Fruit fly (Drosophila melanogaster) whole organism, embryonic: Measurements from ENCODE around the gene CG3117.

ENCODE experiments used
- CG1024 ChIP-seq: fragments of 200-800 bp; sonication (Bioruptor generic); IDR thresholded peaks from 2 replicates; pipeline ENCODE4 v1.3.6; 2022; ENCODE audit warnings: missing biosample characterization, missing genetic modification characterization
- CG11085 ChIP-seq: fragments of 200-800 bp; sonication (Bioruptor generic); IDR thresholded peaks from 2 replicates; pipeline ENCODE4 v1.3.6; 2022; ENCODE audit warnings: missing biosample characterization, missing genetic modification characterization
- CG11247 ChIP-seq: fragments of 200-800 bp; sonication (Bioruptor generic); IDR thresholded peaks from 2 replicates; pipeline ENCODE4 v1.3.6; 2022; ENCODE audit warnings: missing biosample characterization, missing genetic modification characterization
- CG13287 ChIP-seq: fragments of 200-800 bp; sonication (Bioruptor generic); IDR thresholded peaks from 2 replicates; pipeline ENCODE4 v1.3.6; 2022; ENCODE audit warnings: missing biosample characterization, missing genetic modification characterization; ENCODE audit not compliant: partially characterized antibody
- CG13424 ChIP-seq: fragments of 200-800 bp; sonication (Bioruptor generic); optimal IDR thresholded peaks from 2 replicates; lab custom pipeline; 2019; ENCODE audit warnings: missing biosample characterization, mild to moderate bottlenecking, missing genetic modification characterization, moderate library complexity
- CG14441 ChIP-seq: fragments of 200-800 bp; sonication (Bioruptor generic); IDR thresholded peaks from 2 replicates; pipeline ENCODE4 v1.3.6; 2022; ENCODE audit warnings: missing biosample characterization, missing genetic modification characterization
- CG17612 ChIP-seq: fragments of 200-800 bp; sonication (Bioruptor generic); IDR thresholded peaks from 2 replicates; pipeline ENCODE4 v1.3.6; 2022; ENCODE audit warnings: missing biosample characterization, missing genetic modification characterization
- CG17829 ChIP-seq: fragments of 200-800 bp; optimal IDR thresholded peaks from 2 replicates; lab custom pipeline; 2019; ENCODE audit warnings: missing biosample characterization, mild to moderate bottlenecking, missing genetic modification characterization, moderate library complexity
- CG18262 ChIP-seq: fragments of 200-800 bp; optimal IDR thresholded peaks from 3 replicates; lab custom pipeline; 2019; ENCODE audit warnings: missing biosample characterization, mild to moderate bottlenecking, missing genetic modification characterization, moderate library complexity
- CG2678 ChIP-seq: fragments of 200-800 bp; sonication (Bioruptor generic); optimal IDR thresholded peaks from 3 replicates; lab custom pipeline; 2019; ENCODE audit warnings: missing biosample characterization, mild to moderate bottlenecking, missing genetic modification characterization, moderate library complexity
- CG2889 ChIP-seq: fragments of 200-800 bp; sonication (Bioruptor generic); IDR thresholded peaks from 3 replicates; pipeline ENCODE4 v1.3.6; 2022; ENCODE audit warnings: missing biosample characterization, missing genetic modification characterization
- CG31388 ChIP-seq: fragments of 200-800 bp; sonication (Bioruptor generic); optimal IDR thresholded peaks from 2 replicates; lab custom pipeline; 2016; ENCODE audit warnings: missing biosample characterization, missing genetic modification characterization
- CG31441 ChIP-seq: fragments of 200-800 bp; sonication (Bioruptor generic); IDR thresholded peaks from 2 replicates; pipeline ENCODE4 v1.3.6; 2022; ENCODE audit warnings: missing biosample characterization, missing genetic modification characterization
- CG4360 ChIP-seq: fragments of 200-800 bp; sonication (Bioruptor generic); IDR thresholded peaks from 2 replicates; pipeline ENCODE4 v1.3.6; 2022; ENCODE audit warnings: missing biosample characterization, missing genetic modification characterization
- CG4707 ChIP-seq: fragments of 200-800 bp; sonication (Bioruptor generic); optimal IDR thresholded peaks from 2 replicates; lab custom pipeline; 2018; ENCODE audit warnings: missing biosample characterization, mild to moderate bottlenecking, missing genetic modification characterization, moderate library complexity
- CG5245 ChIP-seq: fragments of 200-800 bp; sonication (Bioruptor generic); optimal IDR thresholded peaks from 3 replicates; lab custom pipeline; 2016; ENCODE audit warnings: missing biosample characterization, missing genetic modification characterization
- CG5953 ChIP-seq: fragments of 200-800 bp; sonication (Bioruptor generic); IDR thresholded peaks from 2 replicates; pipeline ENCODE4 v1.3.6; 2022; ENCODE audit warnings: missing biosample characterization, missing genetic modification characterization
- CHES-1-like ChIP-seq: fragments of 200-800 bp; sonication (Bioruptor generic); optimal IDR thresholded peaks from 2 replicates; lab custom pipeline; 2016; ENCODE audit warnings: missing biosample characterization, missing genetic modification characterization
- D ChIP-seq, 2 experiments: fragments of 200-800 bp in 1 of 2; fragments of >200 bp in 1 of 2; sonication (Bioruptor generic) in 1 of 2; optimal IDR thresholded peaks; 2 replicates in 1 of 2; 3 replicates in 1 of 2; lab custom pipeline; 2017; ENCODE audit warnings: mild to moderate bottlenecking in 1 of 2, missing biosample characterization in 1 of 2, missing genetic modification characterization in 1 of 2, missing genetic modification reagents in 1 of 2
- D19B ChIP-seq: fragments of 200-800 bp; sonication (Bioruptor generic); optimal IDR thresholded peaks from 2 replicates; lab custom pipeline; 2017; ENCODE audit warnings: missing biosample characterization, mild to moderate bottlenecking, missing genetic modification characterization
- Dip3 ChIP-seq: fragments of 200-800 bp; sonication (Bioruptor generic); optimal IDR thresholded peaks from 3 replicates; lab custom pipeline; 2016; ENCODE audit warnings: missing biosample characterization, missing genetic modification characterization
- ERR ChIP-seq: fragments of 200-800 bp; sonication (Bioruptor generic); optimal IDR thresholded peaks from 2 replicates; lab custom pipeline; 2016; ENCODE audit warnings: missing biosample characterization, missing genetic modification characterization
- Ets65A ChIP-seq: fragments of 200-800 bp; sonication (Bioruptor generic); peaks from one replicate; lab custom pipeline; 2016; ENCODE audit warnings: missing biosample characterization, missing genetic modification characterization
- Hr78 ChIP-seq, 2 experiments: fragments of 200-800 bp in 1 of 2; fragments of >200 bp in 1 of 2; sonication (Bioruptor generic) in 1 of 2; optimal IDR thresholded peaks; 2 replicates each; lab custom pipeline; 2017 to 2019; ENCODE audit warnings: missing biosample characterization in 2 of 2, missing genetic modification characterization in 2 of 2, mild to moderate bottlenecking in 1 of 2, moderate library complexity in 1 of 2
- MBD-R2 ChIP-seq: fragments of 200-800 bp; sonication (Bioruptor generic); IDR thresholded peaks from 2 replicates; pipeline ENCODE4 v1.3.6; 2022; ENCODE audit warnings: missing biosample characterization, missing genetic modification characterization
- Med ChIP-seq: fragments of 200-800 bp; sonication (Bioruptor generic); peaks from one replicate; lab custom pipeline; 2016; ENCODE audit warnings: missing biosample characterization, missing genetic modification characterization, mild to moderate bottlenecking, inconsistent platforms, moderate library complexity
- Sox100B ChIP-seq: fragments of 200-800 bp; sonication (Bioruptor generic); optimal IDR thresholded peaks from 3 replicates; lab custom pipeline; 2018; ENCODE audit warnings: missing biosample characterization, mild to moderate bottlenecking, missing genetic modification characterization
- ab ChIP-seq: fragments of 200-800 bp; sonication (Bioruptor generic); optimal IDR thresholded peaks from 2 replicates; lab custom pipeline; 2016; ENCODE audit warnings: missing biosample characterization, missing genetic modification characterization
- bcd ChIP-seq: fragments of 200-800 bp; sonication (Bioruptor generic); optimal IDR thresholded peaks from 2 replicates; lab custom pipeline; 2017; ENCODE audit warnings: missing biosample characterization, mild to moderate bottlenecking, missing genetic modification characterization
- ci ChIP-seq: fragments of 200-800 bp; sonication (Bioruptor generic); IDR thresholded peaks from 3 replicates; pipeline ENCODE4 v1.3.6; 2022; ENCODE audit warnings: missing biosample characterization, missing genetic modification characterization
- dimm ChIP-seq: fragments of 200-800 bp; sonication (Bioruptor generic); IDR thresholded peaks from 2 replicates; pipeline ENCODE4 v1.3.6; 2022; ENCODE audit warnings: missing biosample characterization, missing genetic modification characterization
- dpn ChIP-seq, 2 experiments: fragments of 200-800 bp; sonication (Bioruptor generic); optimal IDR thresholded peaks; 3 replicates each; lab custom pipeline; 2016; ENCODE audit warnings: missing biosample characterization in 2 of 2, missing genetic modification characterization in 2 of 2
- emc ChIP-seq: fragments of 200-800 bp; sonication (Bioruptor generic); optimal IDR thresholded peaks from 2 replicates; lab custom pipeline; 2016; ENCODE audit warnings: missing biosample characterization, missing genetic modification characterization
- esg ChIP-seq: fragments of 200-800 bp; sonication (Bioruptor generic); conservative IDR thresholded peaks from 2 replicates; pipeline ENCODE4 v1.3.6; 2022; ENCODE audit warnings: missing biosample characterization, missing genetic modification characterization
- fd102C ChIP-seq: fragments of 200-800 bp; sonication (Bioruptor generic); optimal IDR thresholded peaks from 2 replicates; lab custom pipeline; 2018; ENCODE audit warnings: missing biosample characterization, mild to moderate bottlenecking, missing genetic modification characterization, moderate library complexity
- gcm ChIP-seq: fragments of 200-800 bp; sonication (Bioruptor generic); optimal IDR thresholded peaks from 2 replicates; lab custom pipeline; 2019; ENCODE audit warnings: missing biosample characterization, mild to moderate bottlenecking, missing genetic modification characterization, moderate library complexity
- gem ChIP-seq: fragments of 200-800 bp; sonication (Bioruptor generic); optimal IDR thresholded peaks from 2 replicates; lab custom pipeline; 2019; ENCODE audit warnings: missing biosample characterization, mild to moderate bottlenecking, missing genetic modification characterization, moderate library complexity
- kay ChIP-seq: fragments of 200-800 bp; sonication (Bioruptor generic); optimal IDR thresholded peaks from 2 replicates; lab custom pipeline; 2016; ENCODE audit warnings: missing biosample characterization, missing genetic modification characterization
- luna ChIP-seq: fragments of 200-800 bp; sonication (Bioruptor generic); optimal IDR thresholded peaks from 2 replicates; lab custom pipeline; 2016; ENCODE audit warnings: missing biosample characterization, missing genetic modification characterization
- nom ChIP-seq: fragments of 200-800 bp; sonication (Bioruptor generic); optimal IDR thresholded peaks from 2 replicates; lab custom pipeline; 2017; ENCODE audit warnings: missing biosample characterization, missing genetic modification characterization, mild to moderate bottlenecking, moderate library complexity, missing genetic modification reagents
- onecut ChIP-seq: fragments of 200-800 bp; sonication (Bioruptor generic); IDR thresholded peaks from 2 replicates; pipeline ENCODE4 v1.3.6; 2022; ENCODE audit warnings: missing biosample characterization, missing genetic modification characterization
- pfk ChIP-seq: fragments of 200-800 bp; sonication (Bioruptor generic); optimal IDR thresholded peaks from 2 replicates; lab custom pipeline; 2018; ENCODE audit warnings: missing biosample characterization, mild to moderate bottlenecking, missing genetic modification characterization, moderate library complexity
- psq ChIP-seq: fragments of 200-800 bp; sonication (Bioruptor generic); optimal IDR thresholded peaks from 2 replicates; lab custom pipeline; 2017; ENCODE audit warnings: missing biosample characterization, missing genetic modification characterization
- row ChIP-seq: fragments of 200-800 bp; sonication (Bioruptor generic); IDR thresholded peaks from 3 replicates; pipeline ENCODE4 v1.3.6; 2022; ENCODE audit warnings: missing biosample characterization, missing genetic modification characterization
- sens ChIP-seq: fragments of 200-800 bp; sonication (Bioruptor generic); peaks from one replicate; lab custom pipeline; 2016; ENCODE audit warnings: missing biosample characterization, missing genetic modification characterization
- sima ChIP-seq: fragments of 200-800 bp; sonication (Bioruptor generic); optimal IDR thresholded peaks from 2 replicates; lab custom pipeline; 2016; ENCODE audit warnings: missing biosample characterization, missing genetic modification characterization
- tin ChIP-seq: fragments of 200-800 bp; sonication (Bioruptor generic); optimal IDR thresholded peaks from 3 replicates; lab custom pipeline; 2016; ENCODE audit warnings: missing biosample characterization, missing genetic modification characterization
- tio ChIP-seq: fragments of 200-800 bp; sonication (Bioruptor generic); optimal IDR thresholded peaks from 2 replicates; lab custom pipeline; 2017; ENCODE audit warnings: missing biosample characterization, missing genetic modification characterization, inconsistent platforms
- zen ChIP-seq: fragments of 200-800 bp; sonication (Bioruptor generic); optimal IDR thresholded peaks from 3 replicates; lab custom pipeline; 2018; ENCODE audit warnings: missing biosample characterization, mild to moderate bottlenecking, missing genetic modification characterization, moderate library complexity
- zen2 ChIP-seq: fragments of 200-800 bp; sonication (Bioruptor generic); IDR thresholded peaks from 3 replicates; pipeline ENCODE4 v1.3.6; 2022; ENCODE audit warnings: missing biosample characterization, missing genetic modification characterization; ENCODE audit not compliant: partially characterized antibody

The CG3117 gene

dm6 chr2L:2872968-2873728 is 26.1 kb upstream of the CG3117 start (continued):
- TF ChIP-seq CG18262 (tag; lab: Kevin White, UChicago) (peak; percentile 1), CG11085 (no peak), luna (GFP tag; lab: Kevin White, UChicago) (peak; percentile 30), gcm (GFP tag; lab: Kevin White, UChicago) (no peak), CG4707 (GFP tag; lab: Kevin White, UChicago) (no peak), CG4360 (GFP tag; lab: Robert Waterston, UW) (no peak), CG5953 (GFP tag; lab: Robert Waterston, UW) (no peak), sens (peak; percentile 85), dpn (GFP tag; optimal IDR thresholded peaks at IDR 0.05; lab: Kevin White, UChicago) (peak in 1 of 2 experiments; percentile 31), CG2678 (peak; percentile 37), CG31388 (GFP tag; lab: Kevin White, UChicago) (no peak), onecut (no peak), CG31441 (GFP tag; lab: Robert Waterston, UW) (no peak), pfk (GFP tag; lab: Kevin White, UChicago) (no peak), sima (GFP tag; lab: Kevin White, UChicago) (no peak), ERR (GFP tag; lab: Kevin White, UChicago) (peak; percentile 11), psq (GFP tag; lab: Kevin White, UChicago) (no peak), Dip3 (GFP tag; lab: Kevin White, UChicago) (no peak), CG13424 (tag; lab: Kevin White, UChicago) (peak; percentile 8), CG17829 (tag; lab: Kevin White, UChicago) (no peak), zen (tag; lab: Kevin White, UChicago) (peak; percentile 6), CG13287 (no peak), CG1024 (GFP tag; lab: Robert Waterston, UW) (0 out of 2 replicates have a peak, but pooled peaks have one; percentile 23), dimm (GFP tag; lab: Robert Waterston, UW) (no peak), Hr78 (GFP tag; optimal IDR thresholded peaks at IDR 0.05; lab: Kevin White, UChicago) (peak in 1 of 2 experiments; percentile 66), gem (tag; lab: Kevin White, UChicago) (peak; percentile 40), CG17612 (no peak), D19B (GFP tag; lab: Kevin White, UChicago) (no peak), CHES-1-like (GFP tag; lab: Kevin White, UChicago) (peak; percentile 2), tio (GFP tag; lab: Kevin White, UChicago) (no peak), esg (GFP tag; lab: Robert Waterston, UW) (no peak), CG5245 (GFP tag; lab: Kevin White, UChicago) (no peak), CG14441 (GFP tag; lab: Robert Waterston, UW) (no peak), MBD-R2 (no peak), ci (GFP tag; lab: Robert Waterston, UW) (peak; percentile 43; the same call in 2 of the 3 replicates), emc (no peak), nom (GFP tag; lab: Kevin White, UChicago) (no peak), fd102C (no peak), kay (peak; percentile 78), Sox100B (peak; percentile 26), Ets65A (peak; percentile 77), D (optimal IDR thresholded peaks at IDR 0.05; lab: Kevin White, UChicago) (no peak), D (GFP tag; optimal IDR thresholded peaks at IDR 0.05; lab: Kevin White, UChicago) (peak; percentile 45), Med (peak; percentile 79), zen2 (GFP tag; lab: Robert Waterston, UW) (no peak), bcd (GFP tag; lab: Kevin White, UChicago) (no peak), CG2889 (no peak), row (GFP tag; lab: Robert Waterston, UW) (peak; percentile 49; the same call in 2 of the 3 replicates), tin (GFP tag; lab: Kevin White, UChicago) (peak; percentile 39), ab (no peak), CG11247 (GFP tag; lab: Robert Waterston, UW) (no peak)
